Fruit fly (Drosophila melanogaster): Measurements from ENCODE around the gene CG15024.

dm6 chr3L:4489490-4489889, 25.9 kb upstream of the CG15024 start:
- TF ChIP-seq ttk (optimal IDR thresholded peaks at IDR 0.05) (no peak), Sin3A (optimal IDR thresholded peaks at IDR 0.05) (no peak), Myc (optimal IDR thresholded peaks at IDR 0.05) (no peak), h (optimal IDR thresholded peaks at IDR 0.05) (no peak), psq (optimal IDR thresholded peaks at IDR 0.05) (no peak), insv (optimal IDR thresholded peaks at IDR 0.05) (no peak)
